Fruit fly (Drosophila melanogaster) whole organism, wandering third instar larva: Measurements from ENCODE around the gene CG31848.

ENCODE experiments used
- HLH106 ChIP-seq: fragments of 200-800 bp; optimal IDR thresholded peaks from 3 replicates; lab custom pipeline; 2019; ENCODE audit warnings: missing biosample characterization, mild to moderate bottlenecking, missing genetic modification characterization, moderate library complexity
- Hnf4 ChIP-seq: fragments of 200-800 bp; sonication (Bioruptor generic); optimal IDR thresholded peaks from 2 replicates; lab custom pipeline; 2016; ENCODE audit warnings: missing biosample characterization, mild to moderate bottlenecking, missing genetic modification characterization
- Jra ChIP-seq: sonication (Bioruptor generic); optimal IDR thresholded peaks from 2 replicates; lab custom pipeline; 2016; ENCODE audit warnings: missing biosample characterization, missing genetic modification characterization
- Myc ChIP-seq: fragments of >200 bp; optimal IDR thresholded peaks from 2 replicates; lab custom pipeline; 2017
- OdsH ChIP-seq: fragments of 200-800 bp; sonication (Bioruptor generic); optimal IDR thresholded peaks from 2 replicates; lab custom pipeline; 2016; ENCODE audit warnings: missing biosample characterization, mild to moderate bottlenecking, missing genetic modification characterization
- Vsx2 ChIP-seq: fragments of 200-300, 225-300 bp; sonication (Bioruptor generic); optimal IDR thresholded peaks from 2 replicates; lab custom pipeline; 2018; ENCODE audit warnings: missing biosample characterization, missing genetic modification characterization; ENCODE audit not compliant: partially characterized antibody
- dl ChIP-seq, 2 experiments: fragments of 175-275, 200-275 bp in 1 of 2; fragments of 200-275 bp in 1 of 2; sonication (Bioruptor generic); optimal IDR thresholded peaks; lab custom pipeline; 2018; ENCODE audit warnings: mild to moderate bottlenecking in 2 of 2, missing biosample characterization in 2 of 2, missing genetic modification characterization in 2 of 2, moderate library complexity in 2 of 2; ENCODE audit not compliant: partially characterized antibody in 2 of 2, insufficient read depth in 1 of 2
- foxo ChIP-seq, 2 experiments: fragments of 200-800 bp; sonication (Bioruptor generic); optimal IDR thresholded peaks; 2 replicates in 1 of 2; 3 replicates in 1 of 2; lab custom pipeline; 2016 to 2017; ENCODE audit warnings: missing biosample characterization in 2 of 2, missing genetic modification characterization in 2 of 2
- h ChIP-seq: fragments of 200-800 bp; sonication (Bioruptor generic); optimal IDR thresholded peaks from 3 replicates; lab custom pipeline; 2016; ENCODE audit warnings: missing biosample characterization, mild to moderate bottlenecking, missing genetic modification characterization
- rgr ChIP-seq: fragments of 200-800 bp; sonication (Bioruptor generic); optimal IDR thresholded peaks from 3 replicates; lab custom pipeline; 2016; ENCODE audit warnings: missing biosample characterization, mild to moderate bottlenecking, missing genetic modification characterization

- TF ChIP-seq h (GFP tag; lab: Kevin White, UChicago): no peak
- TF ChIP-seq Vsx2 (GFP tag; lab: Kevin White, UChicago): no peak
- no peak for TF ChIP-seq dl (GFP tag; optimal IDR thresholded peaks at IDR 0.05; lab: Kevin White, UChicago; ENCODE audit: insufficient read depth in 1 of 2, partially characterized antibody in 2 of 2)
- no peak for TF ChIP-seq foxo (GFP tag; optimal IDR thresholded peaks at IDR 0.05; lab: Kevin White, UChicago)
- TF ChIP-seq rgr: no peak
- no peak for TF ChIP-seq Hnf4 (GFP tag; lab: Kevin White, UChicago)
- no peak for TF ChIP-seq OdsH
- TF ChIP-seq HLH106 (tag; lab: Kevin White, UChicago): no peak
- TF ChIP-seq Jra: no peak
- TF ChIP-seq Myc (lab: Kevin White, UChicago): no peak
These were observed 7.0 kb downstream of the CG31848 start for dm6 chr2L:13258702-13259101.
